Worm (Caenorhabditis elegans) whole organism, L4 larva: ENCODE measurements around the gene F56F11.1.

Experiments
- F10B5.3 ChIP-seq: sonication (generic microtip); optimal IDR thresholded peaks from 2 replicates; lab custom pipeline; 2016; ENCODE audit warnings: mild to moderate bottlenecking, missing genetic modification characterization, missing compliant biosample characterization
- Y105C5A.15 ChIP-seq: fragments of 200-800 bp; sonication (Bioruptor generic); IDR thresholded peaks from 2 replicates; pipeline ENCODE4 v1.3.6; 2022; ENCODE audit warnings: missing genetic modification characterization, missing compliant biosample characterization
- ZK337.2 ChIP-seq: fragments of 200-800 bp; sonication (Bioruptor generic); IDR thresholded peaks from 2 replicates; pipeline ENCODE4 v1.3.6; 2022; ENCODE audit warnings: missing genetic modification reagents, missing genetic modification characterization, missing compliant biosample characterization
- aly-2 ChIP-seq: sonication (generic microtip); optimal IDR thresholded peaks from 2 replicates; lab custom pipeline; 2018; ENCODE audit warnings: missing biosample characterization, missing genetic modification characterization
- ama-1 ChIP-seq: fragments of 150-350 bp; optimal IDR thresholded peaks from 2 replicates; lab custom pipeline; 2014; ENCODE audit warnings: inconsistent platforms, mixed read lengths
- attf-4 ChIP-seq: sonication (generic microtip); optimal IDR thresholded peaks from 3 replicates; lab custom pipeline; 2017; ENCODE audit warnings: missing biosample characterization, missing genetic modification characterization
- ces-1 ChIP-seq: fragments of 150-350 bp; sonication (generic microtip); optimal IDR thresholded peaks from 4 replicates; lab custom pipeline; 2014; ENCODE audit warnings: missing biosample characterization, missing genetic modification reagents, missing genetic modification characterization
- daf-12 ChIP-seq: fragments of 150-350 bp; optimal IDR thresholded peaks from 2 replicates; lab custom pipeline; 2014; ENCODE audit warnings: missing biosample characterization, missing genetic modification reagents, missing genetic modification characterization
- daf-19 ChIP-seq: fragments of 200-800 bp; sonication (Bioruptor generic); conservative IDR thresholded peaks from 2 replicates; pipeline ENCODE4 v1.3.6; 2022; ENCODE audit warnings: missing genetic modification characterization, missing compliant biosample characterization
- daf-8 ChIP-seq: fragments of 200-800 bp; sonication (Bioruptor generic); IDR thresholded peaks from 2 replicates; pipeline ENCODE4 v1.3.6; 2022; ENCODE audit warnings: missing genetic modification characterization, missing compliant biosample characterization
- dmd-9 ChIP-seq: fragments of 200-800 bp; sonication (Bioruptor generic); IDR thresholded peaks from 2 replicates; pipeline ENCODE4 v1.3.6; 2022; ENCODE audit warnings: missing genetic modification reagents, missing genetic modification characterization, missing compliant biosample characterization
- fkh-10 ChIP-seq: fragments of 150-350 bp; optimal IDR thresholded peaks from 2 replicates; lab custom pipeline; 2014; ENCODE audit warnings: missing biosample characterization, missing genetic modification reagents, missing genetic modification characterization
- madf-5 ChIP-seq, 2 experiments: fragments of 200-800 bp; sonication (Bioruptor generic); IDR thresholded peaks; 2 replicates each; pipeline ENCODE4 v1.3.6; 2022; ENCODE audit warnings: missing compliant biosample characterization in 2 of 2, missing genetic modification characterization in 2 of 2
- mdt-29 ChIP-seq: fragments of 200-800 bp; sonication (Bioruptor generic); IDR thresholded peaks from 2 replicates; pipeline ENCODE4 v1.3.6; 2022; ENCODE audit warnings: missing genetic modification reagents, missing genetic modification characterization, missing compliant biosample characterization
- mes-2 ChIP-seq: sonication (generic microtip); optimal IDR thresholded peaks from 2 replicates; lab custom pipeline; 2016; ENCODE audit warnings: missing genotype, mild to moderate bottlenecking, missing genetic modification characterization, missing compliant biosample characterization; ENCODE audit not compliant: poor library complexity, severe bottlenecking
- nhr-11 ChIP-seq: fragments of 150-350 bp; optimal IDR thresholded peaks from 2 replicates; lab custom pipeline; 2014; ENCODE audit warnings: missing biosample characterization, missing genetic modification characterization
- nhr-111 ChIP-seq: fragments of 200-800 bp; sonication (Bioruptor generic); optimal IDR thresholded peaks from 2 replicates; lab custom pipeline; 2018; ENCODE audit warnings: mild to moderate bottlenecking, missing genetic modification characterization, missing compliant biosample characterization
- nhr-237 ChIP-seq: sonication (generic microtip); optimal IDR thresholded peaks from 2 replicates; lab custom pipeline; 2017; ENCODE audit warnings: missing biosample characterization, missing genetic modification characterization
- nhr-48 ChIP-seq: sonication (generic microtip); optimal IDR thresholded peaks from 2 replicates; lab custom pipeline; 2016; ENCODE audit warnings: mild to moderate bottlenecking, missing genetic modification characterization, missing compliant biosample characterization
- php-3 ChIP-seq: fragments of 200-800 bp; sonication (Bioruptor generic); IDR thresholded peaks from 2 replicates; pipeline ENCODE4 v1.3.6; 2022; ENCODE audit warnings: missing genetic modification reagents, missing genetic modification characterization, missing compliant biosample characterization
- set-16 ChIP-seq: fragments of 200-800 bp; sonication (Bioruptor generic); IDR thresholded peaks from 2 replicates; pipeline ENCODE4 v1.3.6; 2022; ENCODE audit warnings: missing genetic modification reagents, missing genetic modification characterization, missing compliant biosample characterization
- spr-3 ChIP-seq: fragments of 200-800 bp; sonication (Bioruptor generic); optimal IDR thresholded peaks from 2 replicates; lab custom pipeline; 2018; ENCODE audit warnings: mild to moderate bottlenecking, missing genetic modification characterization, missing compliant biosample characterization
- unc-130 ChIP-seq: sonication (generic microtip); optimal IDR thresholded peaks from 2 replicates; lab custom pipeline; 2016; ENCODE audit warnings: missing genetic modification reagents, missing genetic modification characterization, missing compliant biosample characterization
- unc-62 ChIP-seq, 3 experiments: fragments of 150-350 bp in 1 of 3; sonication (generic microtip); optimal IDR thresholded peaks in 2 of 3; peaks in 1 of 3; 1 replicate in 1 of 3; 2 replicates in 2 of 3; lab custom pipeline; 2014 to 2017; ENCODE audit warnings: missing biosample characterization in 3 of 3, missing genetic modification characterization in 3 of 3, missing genetic modification reagents in 3 of 3, missing genotype in 1 of 3
- zfp-3 ChIP-seq: fragments of 200-800 bp; sonication (Bioruptor generic); conservative IDR thresholded peaks from 2 replicates; pipeline ENCODE4 v1.3.6; 2022; ENCODE audit warnings: missing genetic modification reagents, missing genetic modification characterization, missing compliant biosample characterization

The F56F11.1 gene

ce11 chrIII:2923012-2923411, 31.5 kb downstream of the F56F11.1 start, which contains the start of gene R10F2.4:
Gene R10F2.4 (minus strand): TSS chrIII:2923112.
- TF ChIP-seq attf-4 (no peak), ces-1 (GFP tag; lab: Kevin White, UChicago) (no peak), daf-8 (GFP tag; lab: Robert Waterston, UW) (no peak), ama-1 (lab: Kevin White, UChicago) (no peak), mdt-29 (GFP tag; lab: Robert Waterston, UW) (no peak)

- TF ChIP-seq set-16 (GFP tag; lab: Robert Waterston, UW) (no peak), daf-19 (GFP tag; lab: Robert Waterston, UW) (no peak), Y105C5A.15 (GFP tag; lab: Robert Waterston, UW) (no peak), ama-1 (lab: Kevin White, UChicago) (no peak), php-3 (no peak), ZK337.2 (no peak), daf-12 (tag; lab: Kevin White, UChicago) (no peak), mdt-29 (GFP tag; lab: Robert Waterston, UW) (no peak)
- TF ChIP-seq, all 104 proteins: peak for 0
Observed at ce11 chrIII:2924658-2925057, 33.1 kb downstream of the F56F11.1 start, which contains the start of gene R10F2.5. Gene R10F2.5 (minus strand): TSS chrIII:2924758.

ce11 chrIII:2937780-2938179, 46.2 kb downstream of the F56F11.1 start:
- no peak for TF ChIP-seq zfp-3 (GFP tag; lab: Robert Waterston, UW)
- TF ChIP-seq spr-3 (GFP tag; lab: Kevin White, UChicago), result no peak
- TF ChIP-seq nhr-111, result no peak
- no peak for TF ChIP-seq aly-2 (tag; lab: Kevin White, UChicago)
- TF ChIP-seq daf-8 (GFP tag; lab: Robert Waterston, UW), result no peak
- no peak for TF ChIP-seq madf-5 (GFP tag; IDR thresholded peaks at IDR 0.05; lab: Robert Waterston, UW)
- no peak for TF ChIP-seq F10B5.3 (tag; lab: Kevin White, UChicago)
- TF ChIP-seq unc-130 (GFP tag; lab: Kevin White, UChicago), result no peak

ce11 chrIII:2941578-2941977, 50.0 kb downstream of the F56F11.1 start:
- TF ChIP-seq unc-62 (GFP tag; optimal IDR thresholded peaks at IDR 0.05 in 1 of 2; lab: Kevin White, UChicago) (peak in 1 of 2 experiments; percentile 94), unc-62 (tag; optimal IDR thresholded peaks at IDR 0.05; lab: Kevin White, UChicago) (no peak), daf-19 (GFP tag; lab: Robert Waterston, UW) (no peak), dmd-9 (no peak), nhr-11 (tag; lab: Kevin White, UChicago) (no peak), fkh-10 (GFP tag; lab: Kevin White, UChicago) (no peak), F10B5.3 (tag; lab: Kevin White, UChicago) (no peak), mes-2 (no peak), nhr-237 (tag; lab: Kevin White, UChicago) (no peak), nhr-48 (no peak)
